Worm (Caenorhabditis elegans) whole organism, late embryonic: Measurements from ENCODE around the gene ZK470.1.

Source experiments
- K02D7.2 ChIP-seq: sonication (generic microtip); optimal IDR thresholded peaks from 2 replicates; lab custom pipeline; 2017; ENCODE audit warnings: mild to moderate bottlenecking, missing genetic modification characterization, missing compliant biosample characterization
- T23F11.4 ChIP-seq: fragments of 200-800 bp; sonication (Bioruptor generic); optimal IDR thresholded peaks from 2 replicates; lab custom pipeline; 2018; ENCODE audit warnings: mild to moderate bottlenecking, missing genetic modification characterization, missing compliant biosample characterization
- ceh-19 ChIP-seq: fragments of 200-800 bp; sonication (Bioruptor generic); optimal IDR thresholded peaks from 2 replicates; lab custom pipeline; 2018; ENCODE audit warnings: mild to moderate bottlenecking, missing genetic modification characterization, missing compliant biosample characterization
- ceh-9 ChIP-seq: sonication (generic microtip); optimal IDR thresholded peaks from 2 replicates; lab custom pipeline; 2016; ENCODE audit warnings: mild to moderate bottlenecking, missing genetic modification characterization, inconsistent platforms, missing compliant biosample characterization
- dve-1 ChIP-seq: sonication (generic microtip); optimal IDR thresholded peaks from 2 replicates; lab custom pipeline; 2017; ENCODE audit warnings: antibody characterized with exemption, mild to moderate bottlenecking, missing genetic modification characterization, missing compliant biosample characterization
- hlh-15 ChIP-seq: sonication (generic microtip); optimal IDR thresholded peaks from 2 replicates; lab custom pipeline; 2016; ENCODE audit warnings: missing genetic modification characterization, missing compliant biosample characterization
- unc-55 ChIP-seq: sonication (generic microtip); optimal IDR thresholded peaks from 2 replicates; lab custom pipeline; 2017; ENCODE audit warnings: missing biosample characterization, missing genetic modification reagents, missing genetic modification characterization

ce11 chrX:4132243-4132642 lies 31.2 kb upstream of the ZK470.1 start:
- TF ChIP-seq unc-55: no peak
- no peak for TF ChIP-seq dve-1 (tag; lab: Kevin White, UChicago)
- TF ChIP-seq ceh-19 (GFP tag; lab: Kevin White, UChicago): no peak
- TF ChIP-seq K02D7.2 (tag; lab: Kevin White, UChicago): no peak
- no peak for TF ChIP-seq T23F11.4 (GFP tag; lab: Kevin White, UChicago)
- TF ChIP-seq ceh-9 (tag; lab: Kevin White, UChicago): no peak
- no peak for TF ChIP-seq hlh-15 (tag; lab: Kevin White, UChicago)
